Fruit fly (Drosophila melanogaster) whole organism, embryonic: ENCODE data around the gene CG7203.

Experiments used
- CG10462 ChIP-seq: fragments of 200-800 bp; sonication (Bioruptor generic); optimal IDR thresholded peaks from 2 replicates; lab custom pipeline; 2016; ENCODE audit warnings: missing biosample characterization, missing genetic modification characterization
- CG11247 ChIP-seq: fragments of 200-800 bp; sonication (Bioruptor generic); IDR thresholded peaks from 2 replicates; pipeline ENCODE4 v1.3.6; 2022; ENCODE audit warnings: missing biosample characterization, missing genetic modification characterization
- CG11504 ChIP-seq: fragments of 200-800 bp; sonication (Bioruptor generic); optimal IDR thresholded peaks from 3 replicates; lab custom pipeline; 2019; ENCODE audit warnings: missing biosample characterization, mild to moderate bottlenecking, missing genetic modification characterization, moderate library complexity
- CG12236 ChIP-seq: fragments of 200-800 bp; sonication (Bioruptor generic); optimal IDR thresholded peaks from 2 replicates; lab custom pipeline; 2016; ENCODE audit warnings: missing biosample characterization, missing genetic modification characterization
- CG12659 ChIP-seq: fragments of 200-800 bp; sonication (Bioruptor generic); optimal IDR thresholded peaks from 3 replicates; lab custom pipeline; 2017; ENCODE audit warnings: mild to moderate bottlenecking, missing biosample characterization, missing genetic modification reagents, missing genetic modification characterization
- CG12744 ChIP-seq: fragments of 200-800 bp; sonication (Bioruptor generic); optimal IDR thresholded peaks from 2 replicates; lab custom pipeline; 2016; ENCODE audit warnings: missing biosample characterization, missing genetic modification characterization
- CG13123 ChIP-seq: fragments of 200-800 bp; sonication (Bioruptor generic); optimal IDR thresholded peaks from 2 replicates; lab custom pipeline; 2016; ENCODE audit warnings: missing biosample characterization, missing genetic modification characterization
- CG14441 ChIP-seq: fragments of 200-800 bp; sonication (Bioruptor generic); IDR thresholded peaks from 2 replicates; pipeline ENCODE4 v1.3.6; 2022; ENCODE audit warnings: missing biosample characterization, missing genetic modification characterization
- CG15696 ChIP-seq: fragments of 200-800 bp; sonication (Bioruptor generic); optimal IDR thresholded peaks from 2 replicates; lab custom pipeline; 2019; ENCODE audit warnings: missing biosample characterization, mild to moderate bottlenecking, missing genetic modification characterization, moderate library complexity
- CG16815 ChIP-seq: fragments of 200-800 bp; sonication (Bioruptor generic); optimal IDR thresholded peaks from 3 replicates; lab custom pipeline; 2017; ENCODE audit warnings: missing biosample characterization, mild to moderate bottlenecking, missing genetic modification characterization
- CG16863 ChIP-seq: fragments of 200-800 bp; sonication (Bioruptor generic); optimal IDR thresholded peaks from 3 replicates; lab custom pipeline; 2016; ENCODE audit warnings: missing biosample characterization, missing genetic modification characterization
- CG17186 ChIP-seq: fragments of 200-800 bp; sonication (Bioruptor generic); optimal IDR thresholded peaks from 3 replicates; lab custom pipeline; 2017; ENCODE audit warnings: missing biosample characterization, missing genetic modification reagents, missing genetic modification characterization
- CG17568 ChIP-seq: fragments of 200-800 bp; sonication (Bioruptor generic); optimal IDR thresholded peaks from 2 replicates; lab custom pipeline; 2018; ENCODE audit warnings: missing biosample characterization, mild to moderate bottlenecking, missing genetic modification characterization, moderate library complexity
- CG18599 ChIP-seq: fragments of 200-800 bp; sonication (Bioruptor generic); optimal IDR thresholded peaks from 3 replicates; lab custom pipeline; 2017; ENCODE audit warnings: missing biosample characterization, missing genetic modification characterization, mild to moderate bottlenecking, moderate library complexity, missing genetic modification reagents
- CG2202 ChIP-seq: fragments of 200-800 bp; sonication (Bioruptor generic); optimal IDR thresholded peaks from 2 replicates; lab custom pipeline; 2018; ENCODE audit warnings: missing biosample characterization, mild to moderate bottlenecking, missing genetic modification characterization
- CG3281 ChIP-seq: fragments of 200-800 bp; sonication (Bioruptor generic); optimal IDR thresholded peaks from 3 replicates; lab custom pipeline; 2017; ENCODE audit warnings: missing biosample characterization, mild to moderate bottlenecking, missing genetic modification characterization
- CG4328 ChIP-seq: fragments of 200-800 bp; sonication (Bioruptor generic); optimal IDR thresholded peaks from 3 replicates; lab custom pipeline; 2017; ENCODE audit warnings: missing biosample characterization, missing genetic modification reagents, missing genetic modification characterization
- CG7839 ChIP-seq: fragments of 200-800 bp; sonication (Bioruptor generic); optimal IDR thresholded peaks from 3 replicates; lab custom pipeline; 2018; ENCODE audit warnings: missing biosample characterization, mild to moderate bottlenecking, missing genetic modification characterization, moderate library complexity
- CG8359 ChIP-seq: fragments of 200-800 bp; sonication (Bioruptor generic); optimal IDR thresholded peaks from 2 replicates; lab custom pipeline; 2017; ENCODE audit warnings: missing biosample characterization, mild to moderate bottlenecking, missing genetic modification characterization, borderline replicate concordance
- CG9437 ChIP-seq: fragments of 200-800 bp; sonication (Bioruptor generic); optimal IDR thresholded peaks from 2 replicates; lab custom pipeline; 2018; ENCODE audit warnings: missing biosample characterization, mild to moderate bottlenecking, missing genetic modification characterization
- CG9797 ChIP-seq: fragments of 200-800 bp; sonication (Bioruptor generic); optimal IDR thresholded peaks from 3 replicates; lab custom pipeline; 2018; ENCODE audit warnings: missing biosample characterization, mild to moderate bottlenecking, missing genetic modification characterization
- CG9932 ChIP-seq: fragments of 200-800 bp; sonication (Bioruptor generic); IDR thresholded peaks from 2 replicates; pipeline ENCODE4 v1.3.6; 2022; ENCODE audit warnings: missing biosample characterization, missing genetic modification characterization
- Dip2 ChIP-seq: fragments of 200-800 bp; sonication (Bioruptor generic); IDR thresholded peaks from 2 replicates; pipeline ENCODE4 v1.3.6; 2022; ENCODE audit warnings: missing biosample characterization, missing genetic modification characterization
- Hr3 ChIP-seq: fragments of 200-800 bp; sonication (Bioruptor generic); optimal IDR thresholded peaks from 3 replicates; lab custom pipeline; 2016; ENCODE audit warnings: missing biosample characterization, missing genetic modification characterization
- Kr ChIP-seq: fragments of 200-800 bp; sonication (Bioruptor generic); optimal IDR thresholded peaks from 2 replicates; lab custom pipeline; 2017; ENCODE audit warnings: missing biosample characterization, mild to moderate bottlenecking, missing genetic modification characterization
- Mad ChIP-seq: fragments of 200-800 bp; sonication (Bioruptor generic); optimal IDR thresholded peaks from 2 replicates; lab custom pipeline; 2016; ENCODE audit warnings: missing biosample characterization, missing genetic modification characterization
- Nf-YC ChIP-seq: fragments of 200-800 bp; optimal IDR thresholded peaks from 3 replicates; lab custom pipeline; 2019; ENCODE audit warnings: missing biosample characterization, mild to moderate bottlenecking, missing genetic modification characterization, moderate library complexity
- PHDP ChIP-seq: fragments of 200-800 bp; sonication (Bioruptor generic); optimal IDR thresholded peaks from 3 replicates; lab custom pipeline; 2018; ENCODE audit warnings: missing biosample characterization, mild to moderate bottlenecking, missing genetic modification characterization, moderate library complexity
- Usf ChIP-seq: fragments of 200-800 bp; sonication (Bioruptor generic); optimal IDR thresholded peaks from 2 replicates; lab custom pipeline; 2017; ENCODE audit warnings: missing genotype, missing biosample characterization, missing genetic modification characterization
- YL-1 ChIP-seq: fragments of 200-800 bp; sonication (Bioruptor generic); optimal IDR thresholded peaks from 3 replicates; lab custom pipeline; 2017; ENCODE audit warnings: missing biosample characterization, mild to moderate bottlenecking, missing genetic modification characterization
- ara ChIP-seq: fragments of 200-800 bp; sonication (Bioruptor generic); IDR thresholded peaks from 2 replicates; pipeline ENCODE4 v1.3.6; 2022; ENCODE audit warnings: missing biosample characterization, missing genetic modification characterization
- bigmax ChIP-seq: fragments of 200-800 bp; sonication (Bioruptor generic); optimal IDR thresholded peaks from 2 replicates; lab custom pipeline; 2018; ENCODE audit warnings: missing biosample characterization, mild to moderate bottlenecking, missing genetic modification characterization
- danr ChIP-seq: fragments of 200-800 bp; sonication (Bioruptor generic); IDR thresholded peaks from 2 replicates; pipeline ENCODE4 v1.3.6; 2022; ENCODE audit warnings: missing biosample characterization, missing genetic modification characterization
- dimm ChIP-seq: fragments of 200-800 bp; sonication (Bioruptor generic); IDR thresholded peaks from 2 replicates; pipeline ENCODE4 v1.3.6; 2022; ENCODE audit warnings: missing biosample characterization, missing genetic modification characterization
- dpn ChIP-seq, 2 experiments: fragments of 200-800 bp; sonication (Bioruptor generic); optimal IDR thresholded peaks; 3 replicates each; lab custom pipeline; 2016; ENCODE audit warnings: missing biosample characterization in 2 of 2, missing genetic modification characterization in 2 of 2
- exex ChIP-seq: fragments of 200-800 bp; sonication (Bioruptor generic); optimal IDR thresholded peaks from 4 replicates; lab custom pipeline; 2018; ENCODE audit warnings: missing biosample characterization, mild to moderate bottlenecking, missing genetic modification characterization, moderate library complexity
- fd102C ChIP-seq: fragments of 200-800 bp; sonication (Bioruptor generic); optimal IDR thresholded peaks from 2 replicates; lab custom pipeline; 2018; ENCODE audit warnings: missing biosample characterization, mild to moderate bottlenecking, missing genetic modification characterization, moderate library complexity
- lab ChIP-seq: fragments of 200-800 bp; sonication (Bioruptor generic); optimal IDR thresholded peaks from 3 replicates; lab custom pipeline; 2017; ENCODE audit warnings: missing biosample characterization, missing genetic modification characterization, mild to moderate bottlenecking, moderate library complexity, missing genetic modification reagents
- maf-S ChIP-seq: fragments of 200-800 bp; sonication (Bioruptor generic); optimal IDR thresholded peaks from 2 replicates; lab custom pipeline; 2016; ENCODE audit warnings: missing biosample characterization, missing genetic modification characterization
- mam ChIP-seq: fragments of 200-800 bp; sonication (Bioruptor generic); optimal IDR thresholded peaks from 3 replicates; lab custom pipeline; 2016; ENCODE audit warnings: missing biosample characterization, missing genetic modification characterization
- pho ChIP-seq: fragments of 200-800 bp; sonication (Bioruptor generic); optimal IDR thresholded peaks from 2 replicates; lab custom pipeline; 2016; ENCODE audit warnings: missing biosample characterization, missing genetic modification characterization
- sc ChIP-seq, 3 experiments: fragments of >200 bp in 2 of 3; fragments of 200-800 bp in 1 of 3; sonication (Bioruptor generic) in 1 of 3; optimal IDR thresholded peaks; 2 replicates in 2 of 3; 3 replicates in 1 of 3; lab custom pipeline; 2017; ENCODE audit warnings: mild to moderate bottlenecking in 1 of 3, missing biosample characterization in 1 of 3, missing genetic modification characterization in 1 of 3, missing genetic modification reagents in 1 of 3
- sens ChIP-seq: fragments of 200-800 bp; sonication (Bioruptor generic); peaks from one replicate; lab custom pipeline; 2016; ENCODE audit warnings: missing biosample characterization, missing genetic modification characterization
- sens-2 ChIP-seq: fragments of 200-800 bp; sonication (Bioruptor generic); IDR thresholded peaks from 2 replicates; pipeline ENCODE4 v1.3.6; 2022; ENCODE audit warnings: missing biosample characterization, missing genetic modification characterization
- tio ChIP-seq: fragments of 200-800 bp; sonication (Bioruptor generic); optimal IDR thresholded peaks from 2 replicates; lab custom pipeline; 2017; ENCODE audit warnings: missing biosample characterization, missing genetic modification characterization, inconsistent platforms
- usp ChIP-seq: fragments of >200 bp; optimal IDR thresholded peaks from 2 replicates; lab custom pipeline; 2017; ENCODE audit warnings: missing biosample characterization, missing genetic modification characterization
- vvl ChIP-seq: fragments of 200-800 bp; sonication (Bioruptor generic); IDR thresholded peaks from 2 replicates; pipeline ENCODE4 v1.3.6; 2022; ENCODE audit warnings: missing biosample characterization, missing genetic modification characterization
- zfh1 ChIP-seq: fragments of 200-800 bp; sonication (Bioruptor generic); IDR thresholded peaks from 3 replicates; pipeline ENCODE4 v1.3.6; 2022; ENCODE audit warnings: missing biosample characterization, missing genetic modification characterization

CG7203 gene

dm6 chr2L:7791356-7791738 is 38.4 kb upstream of the CG7203 start:
- TF ChIP-seq CG11504 (tag; lab: Kevin White, UChicago): no peak
- TF ChIP-seq Dip2 (GFP tag; lab: Robert Waterston, UW): no peak
- TF ChIP-seq lab: peak; percentile 20
- TF ChIP-seq Kr (GFP tag; lab: Kevin White, UChicago): no peak
- no peak for TF ChIP-seq dpn (GFP tag; optimal IDR thresholded peaks at IDR 0.05; lab: Kevin White, UChicago)
- TF ChIP-seq fd102C (GFP tag; lab: Kevin White, UChicago): no peak
- peak; percentile 5 for TF ChIP-seq CG18599 (GFP tag; lab: Kevin White, UChicago)
- peak; percentile 43 for TF ChIP-seq CG9437 (GFP tag; lab: Kevin White, UChicago)
- TF ChIP-seq exex (tag; lab: Kevin White, UChicago): peak; percentile 54
- no peak for TF ChIP-seq maf-S (GFP tag; lab: Kevin White, UChicago)

- TF ChIP-seq CG16815 (GFP tag; lab: Kevin White, UChicago) (no peak), mam (GFP tag; lab: Kevin White, UChicago) (no peak), CG17568 (no peak), Usf (GFP tag; lab: Kevin White, UChicago) (no peak), YL-1 (no peak), CG12236 (GFP tag; lab: Kevin White, UChicago) (no peak), usp (GFP tag; lab: Kevin White, UChicago) (no peak), CG14441 (GFP tag; lab: Robert Waterston, UW) (no peak), sens-2 (GFP tag; lab: Robert Waterston, UW) (no peak), CG9932 (GFP tag; lab: Robert Waterston, UW) (peak; percentile 19; the same call in 1 of the 2 replicates), sens (GFP tag; lab: Kevin White, UChicago) (peak; percentile 50), CG8359 (no peak), CG13123 (GFP tag; lab: Kevin White, UChicago) (no peak), CG7839 (tag; lab: Kevin White, UChicago) (peak; percentile 8), CG17186 (no peak), CG11247 (no peak), tio (GFP tag; lab: Kevin White, UChicago) (no peak), Hr3 (GFP tag; lab: Kevin White, UChicago) (no peak), ara (GFP tag; lab: Robert Waterston, UW) (no peak; the same call in 1 of the 2 replicates), bigmax (no peak), Nf-YC (tag; lab: Kevin White, UChicago) (no peak), pho (GFP tag; lab: Kevin White, UChicago) (peak; percentile 7), CG10462 (GFP tag; lab: Kevin White, UChicago) (no peak), CG3281 (no peak), danr (no peak), CG16863 (no peak), CG2202 (tag; lab: Kevin White, UChicago) (no peak), CG12659 (peak; percentile 18), zfh1 (GFP tag; lab: Robert Waterston, UW) (0 out of 3 replicates have a peak, but pooled peaks have one; percentile 16), Mad (GFP tag; lab: Kevin White, UChicago) (no peak), vvl (GFP tag; lab: Robert Waterston, UW) (no peak), dimm (GFP tag; lab: Robert Waterston, UW) (no peak), CG9797 (GFP tag; lab: Kevin White, UChicago) (no peak), CG4328 (no peak), CG15696 (tag; lab: Kevin White, UChicago) (no peak), PHDP (tag; lab: Kevin White, UChicago) (no peak), CG12744 (GFP tag; lab: Kevin White, UChicago) (no peak), sc (optimal IDR thresholded peaks at IDR 0.05; lab: Kevin White, UChicago) (no peak), sc (GFP tag; optimal IDR thresholded peaks at IDR 0.05; lab: Kevin White, UChicago) (no peak)
Measured at dm6 chr2L:7790448-7791355, 37.7 kb upstream of the CG7203 start, which contains the start of gene CG7149. CG7149 (minus strand) TSS chr2L:7790557.
